Worm (Caenorhabditis elegans): ENCODE results near the gene F12F6.1.

- TF ChIP-seq unc-39 (tag; optimal IDR thresholded peaks at IDR 0.05) (no peak), nhr-12 (tag; optimal IDR thresholded peaks at IDR 0.05) (no peak), sptf-1 (tag; optimal IDR thresholded peaks at IDR 0.05) (no peak), snpc-4 (tag; optimal IDR thresholded peaks at IDR 0.05) (no peak), nhr-28 (tag; optimal IDR thresholded peaks at IDR 0.05) (no peak), unc-120 (tag; optimal IDR thresholded peaks at IDR 0.05; ENCODE audit: poor library complexity, severe bottlenecking) (no peak), zip-8 (tag; optimal IDR thresholded peaks at IDR 0.05) (no peak), tbx-8 (GFP tag; optimal IDR thresholded peaks at IDR 0.05) (no peak), ceh-83 (GFP tag; optimal IDR thresholded peaks at IDR 0.05) (no peak), nhr-76 (tag; optimal IDR thresholded peaks at IDR 0.05) (no peak)
These were observed 31.9 kb upstream of the F12F6.1 start, which contains the start of gene col-128 for ce11 chrIV:11551813-11552212.
